Fruit fly (Drosophila melanogaster): Measurements from ENCODE around the gene CG16812.

DNA sequence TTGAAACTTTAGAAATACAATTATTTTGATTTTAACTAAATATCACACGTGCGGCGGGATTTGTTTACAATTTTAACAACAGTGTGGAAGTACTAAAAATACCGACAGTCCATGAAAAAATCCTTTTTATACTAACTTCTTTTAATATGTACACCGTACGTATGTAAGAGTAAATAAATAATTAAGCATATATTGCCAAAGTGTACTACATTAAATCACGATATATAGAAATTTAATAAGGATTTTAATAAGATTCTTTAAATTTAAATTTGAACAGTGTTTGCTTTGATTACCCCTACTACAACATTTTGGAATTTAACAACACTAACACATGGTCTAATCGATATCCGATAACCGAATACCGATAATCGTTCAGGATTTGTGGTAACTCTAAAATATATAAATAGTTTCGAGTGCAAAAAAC is at the start of gene CG16812, which contains the start of gene Ski6:
- TF ChIP-seq Mnt (GFP tag; optimal IDR thresholded peaks at IDR 0.05): peak; percentile 90
- TF ChIP-seq Crg-1 (GFP tag; optimal IDR thresholded peaks at IDR 0.05): peak; percentile 59
- peak; percentile 30 for TF ChIP-seq ovo (GFP tag; optimal IDR thresholded peaks at IDR 0.05)
- TF ChIP-seq tj (GFP tag; optimal IDR thresholded peaks at IDR 0.05): peak; percentile 29
- peak; percentile 63 for TF ChIP-seq pad (GFP tag; optimal IDR thresholded peaks at IDR 0.05)
- TF ChIP-seq CG7045 (GFP tag; optimal IDR thresholded peaks at IDR 0.05): peak; percentile 59
- TF ChIP-seq CG14711 (tag; optimal IDR thresholded peaks at IDR 0.05): peak; percentile 95
- TF ChIP-seq CG7101 (tag; optimal IDR thresholded peaks at IDR 0.05): peak; percentile 85
- no peak for TF ChIP-seq cnc (optimal IDR thresholded peaks at IDR 0.05)
- TF ChIP-seq kay (GFP tag; ENCODE audit: borderline replicate concordance): peak; percentile 93
- TF ChIP-seq CG5204 (GFP tag; optimal IDR thresholded peaks at IDR 0.05): no peak
- peak; percentile 74 for TF ChIP-seq bab1 (GFP tag; optimal IDR thresholded peaks at IDR 0.05)
- peak; percentile 52 for TF ChIP-seq CG11617 (GFP tag; optimal IDR thresholded peaks at IDR 0.05)
